Worm (Caenorhabditis elegans) whole organism, L2 larva: ENCODE results near the gene lgc-27.

Source experiments
- C34F6.9 ChIP-seq: fragments of 150-350 bp; optimal IDR thresholded peaks from 2 replicates; lab custom pipeline; 2014; ENCODE audit warnings: missing biosample characterization, missing genetic modification characterization
- F13H6.1 ChIP-seq: sonication (generic microtip); optimal IDR thresholded peaks from 2 replicates; lab custom pipeline; 2016; ENCODE audit warnings: missing genetic modification characterization, missing compliant biosample characterization
- R02D3.7 ChIP-seq: fragments of 150-350 bp; optimal IDR thresholded peaks from 2 replicates; lab custom pipeline; 2014; ENCODE audit warnings: missing biosample characterization, missing genetic modification characterization
- Y55F3AM.14 ChIP-seq: fragments of 200-800 bp; sonication (Bioruptor generic); optimal IDR thresholded peaks from 2 replicates; lab custom pipeline; 2018; ENCODE audit warnings: mild to moderate bottlenecking, missing genetic modification characterization, missing compliant biosample characterization
- ZK546.5 ChIP-seq: sonication (generic microtip); optimal IDR thresholded peaks from 2 replicates; lab custom pipeline; 2017; ENCODE audit warnings: missing biosample characterization, missing genetic modification characterization
- alr-1 ChIP-seq: fragments of 150-350 bp; optimal IDR thresholded peaks from 2 replicates; lab custom pipeline; 2014; ENCODE audit warnings: missing biosample characterization, missing genetic modification characterization
- ama-1 ChIP-seq: fragments of 150-350 bp; optimal IDR thresholded peaks from 2 replicates; lab custom pipeline; 2018; ENCODE audit warnings: inconsistent platforms
- blmp-1 ChIP-seq: sonication (generic microtip); optimal IDR thresholded peaks from 2 replicates; lab custom pipeline; 2017; ENCODE audit warnings: missing genetic modification characterization, mild to moderate bottlenecking, missing compliant biosample characterization, antibody characterized with exemption, moderate library complexity; ENCODE audit not compliant: insufficient read depth
- ceh-16 ChIP-seq: fragments of 150-350 bp; optimal IDR thresholded peaks from 2 replicates; lab custom pipeline; 2014; ENCODE audit warnings: missing biosample characterization, missing genetic modification characterization
- ceh-82 ChIP-seq: fragments of 150-350 bp; optimal IDR thresholded peaks from 2 replicates; lab custom pipeline; 2014; ENCODE audit warnings: missing biosample characterization, missing genetic modification characterization
- crh-2 ChIP-seq: sonication (generic microtip); optimal IDR thresholded peaks from 2 replicates; lab custom pipeline; 2017; ENCODE audit warnings: missing biosample characterization, missing genetic modification characterization
- egl-27 ChIP-seq: sonication (generic microtip); optimal IDR thresholded peaks from 3 replicates; lab custom pipeline; 2017; ENCODE audit warnings: missing biosample characterization, missing genetic modification reagents, missing genetic modification characterization
- elt-3 ChIP-seq: sonication (generic microtip); optimal IDR thresholded peaks from 2 replicates; lab custom pipeline; 2017; ENCODE audit warnings: missing biosample characterization, missing genetic modification characterization
- fos-1 ChIP-seq: fragments of 150-350 bp; optimal IDR thresholded peaks from 2 replicates; lab custom pipeline; 2014; ENCODE audit warnings: missing biosample characterization, missing genetic modification characterization
- gmeb-1 ChIP-seq: fragments of 150-350 bp; optimal IDR thresholded peaks from 2 replicates; lab custom pipeline; 2014; ENCODE audit warnings: missing biosample characterization, missing genetic modification characterization
- lin-11 ChIP-seq: fragments of 150-350 bp; sonication (generic microtip); optimal IDR thresholded peaks from 2 replicates; lab custom pipeline; 2014; ENCODE audit warnings: missing biosample characterization, missing genetic modification characterization, inconsistent platforms, mixed read lengths
- lsy-2 ChIP-seq, 2 experiments: fragments of 150-350 bp in 1 of 2; sonication (generic microtip) in 1 of 2; optimal IDR thresholded peaks; 2 replicates each; lab custom pipeline; 2014 to 2017; ENCODE audit warnings: missing biosample characterization in 2 of 2, missing genetic modification characterization in 2 of 2
- mab-5 ChIP-seq: fragments of 150-350 bp; optimal IDR thresholded peaks from 2 replicates; lab custom pipeline; 2014; ENCODE audit warnings: missing biosample characterization, missing genetic modification characterization
- mdl-1 ChIP-seq, 2 experiments: fragments of 150-350 bp in 1 of 2; sonication (generic microtip) in 1 of 2; optimal IDR thresholded peaks; 2 replicates each; lab custom pipeline; 2017; ENCODE audit warnings: missing biosample characterization in 2 of 2, missing genetic modification characterization in 2 of 2
- nhr-10 ChIP-seq: sonication (generic microtip); optimal IDR thresholded peaks from 2 replicates; lab custom pipeline; 2017; ENCODE audit warnings: missing biosample characterization, missing genetic modification characterization
- nhr-11 ChIP-seq: fragments of 150-350 bp; optimal IDR thresholded peaks from 2 replicates; lab custom pipeline; 2014; ENCODE audit warnings: missing biosample characterization, missing genetic modification characterization
- nhr-129 ChIP-seq: fragments of 150-350 bp; optimal IDR thresholded peaks from 2 replicates; lab custom pipeline; 2014; ENCODE audit warnings: missing biosample characterization, missing genetic modification characterization
- nhr-21 ChIP-seq: fragments of 150-350 bp; optimal IDR thresholded peaks from 2 replicates; lab custom pipeline; 2014; ENCODE audit warnings: missing biosample characterization, missing genetic modification characterization
- nhr-23 ChIP-seq: fragments of 150-350 bp; optimal IDR thresholded peaks from 2 replicates; lab custom pipeline; 2014; ENCODE audit warnings: missing biosample characterization, missing genetic modification reagents, missing genetic modification characterization
- nhr-25 ChIP-seq: fragments of 150-350 bp; sonication (generic microtip); optimal IDR thresholded peaks from 3 replicates; lab custom pipeline; 2014; ENCODE audit warnings: missing biosample characterization, missing genetic modification characterization
- nhr-77 ChIP-seq: fragments of 150-350 bp; optimal IDR thresholded peaks from 2 replicates; lab custom pipeline; 2014; ENCODE audit warnings: missing biosample characterization, missing genetic modification characterization
- sem-4 ChIP-seq: fragments of 150-350 bp; optimal IDR thresholded peaks from 2 replicates; lab custom pipeline; 2014; ENCODE audit warnings: missing biosample characterization, missing genetic modification reagents, missing genetic modification characterization
- skn-1 ChIP-seq: sonication (generic microtip); optimal IDR thresholded peaks from 2 replicates; lab custom pipeline; 2017; ENCODE audit warnings: missing biosample characterization, missing genetic modification characterization
- sma-3 ChIP-seq: sonication (generic microtip); optimal IDR thresholded peaks from 2 replicates; lab custom pipeline; 2016; ENCODE audit warnings: missing genetic modification reagents, missing genetic modification characterization, missing compliant biosample characterization
- snpc-4 ChIP-seq: fragments of 150-350 bp; optimal IDR thresholded peaks from 2 replicates; lab custom pipeline; 2014; ENCODE audit warnings: missing biosample characterization, missing genetic modification characterization
- unc-39 ChIP-seq: fragments of 150-350 bp; optimal IDR thresholded peaks from 2 replicates; lab custom pipeline; 2014; ENCODE audit warnings: missing biosample characterization, missing genetic modification characterization
- unc-55 ChIP-seq: fragments of 150-350 bp; sonication (generic microtip); optimal IDR thresholded peaks from 3 replicates; lab custom pipeline; 2014; ENCODE audit warnings: missing biosample characterization, missing genetic modification reagents, missing genetic modification characterization
- zag-1 ChIP-seq: fragments of 150-350 bp; optimal IDR thresholded peaks from 2 replicates; lab custom pipeline; 2014; ENCODE audit warnings: missing biosample characterization, missing genetic modification characterization
- ztf-1 ChIP-seq: fragments of 200-800 bp; sonication (Bioruptor generic); conservative IDR thresholded peaks from 2 replicates; pipeline ENCODE4 v1.3.6; 2022; ENCODE audit warnings: missing genetic modification characterization, missing compliant biosample characterization
- ztf-11 ChIP-seq: sonication (generic microtip); optimal IDR thresholded peaks from 2 replicates; lab custom pipeline; 2017; ENCODE audit warnings: missing biosample characterization, missing genetic modification characterization

lgc-27 gene

DNA sequence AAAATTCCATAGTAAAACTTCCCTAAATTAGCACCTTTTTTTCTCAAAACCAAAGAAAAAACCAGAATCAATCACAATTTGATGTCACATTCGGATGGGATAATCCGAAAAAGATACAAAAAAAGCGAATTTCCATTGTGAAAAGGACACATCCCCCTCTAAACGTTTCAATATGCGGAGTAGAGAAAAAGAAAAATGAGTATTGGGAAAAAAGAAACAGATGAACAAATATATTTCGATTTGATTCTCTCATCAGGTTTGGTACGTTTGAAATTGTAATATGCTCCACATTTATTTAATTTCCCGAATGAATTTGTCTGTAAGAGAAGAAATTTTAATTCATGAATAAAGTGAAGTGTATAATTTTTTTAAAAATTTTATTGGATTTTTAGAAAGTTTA lies 9.4 kb downstream of the lgc-27 start:
- TF ChIP-seq nhr-21 (no peak), gmeb-1 (no peak)

DNA sequence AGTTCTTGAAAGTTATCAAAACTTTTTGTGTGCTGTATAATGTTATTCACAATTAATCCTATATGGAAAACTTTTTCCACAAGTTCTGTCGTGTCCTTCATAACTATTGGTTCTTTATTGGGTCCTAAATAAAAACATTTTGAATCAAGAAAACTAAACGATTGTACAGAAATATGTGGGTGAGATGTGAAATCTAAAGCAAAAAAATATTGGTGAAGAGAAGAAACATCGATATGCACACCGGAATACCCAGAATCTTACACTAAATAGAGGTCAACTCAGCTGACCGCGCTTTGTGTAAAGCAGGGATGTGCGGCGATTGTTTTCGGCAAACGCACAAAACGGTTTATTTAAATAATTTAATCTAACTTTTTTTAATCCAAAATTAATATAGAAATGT lies 12.4 kb downstream of the lgc-27 start, which contains the start of gene T05A7.13:
T05A7.13 (minus strand) TSS at position 101 of the 400 bp plus-strand sequence.
- TF ChIP-seq Y55F3AM.14 (GFP tag; lab: Kevin White, UChicago), result no peak
- no peak for TF ChIP-seq nhr-23 (tag; lab: Kevin White, UChicago)
- no peak for TF ChIP-seq C34F6.9
- TF ChIP-seq nhr-25 (tag; lab: Kevin White, UChicago), result no peak

DNA sequence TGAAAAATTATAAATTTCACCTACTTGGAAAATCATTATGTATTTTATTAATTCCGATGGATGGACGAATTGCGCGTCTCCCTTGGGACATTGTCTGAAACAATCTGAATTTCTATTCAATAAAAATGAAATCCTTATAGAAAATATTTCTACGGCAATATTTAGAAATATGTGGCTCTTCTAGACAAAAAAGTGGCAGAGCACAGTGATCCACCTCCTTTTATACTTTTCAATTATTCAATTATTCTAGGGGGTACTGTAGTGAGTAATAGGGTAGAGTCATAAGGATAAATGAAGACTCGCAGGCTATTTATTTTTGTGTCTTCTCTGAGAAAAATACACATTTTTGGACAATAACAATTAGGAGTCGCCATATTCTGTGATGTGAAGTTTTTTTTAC lies 14.3 kb downstream of the lgc-27 start, which contains the start of gene T05A7.12:
T05A7.12 (minus strand) TSS at position 101 of the 400 bp plus-strand sequence.
- TF ChIP-seq blmp-1 (no peak), ceh-16 (tag; lab: Kevin White, UChicago) (no peak), egl-27 (no peak)

DNA sequence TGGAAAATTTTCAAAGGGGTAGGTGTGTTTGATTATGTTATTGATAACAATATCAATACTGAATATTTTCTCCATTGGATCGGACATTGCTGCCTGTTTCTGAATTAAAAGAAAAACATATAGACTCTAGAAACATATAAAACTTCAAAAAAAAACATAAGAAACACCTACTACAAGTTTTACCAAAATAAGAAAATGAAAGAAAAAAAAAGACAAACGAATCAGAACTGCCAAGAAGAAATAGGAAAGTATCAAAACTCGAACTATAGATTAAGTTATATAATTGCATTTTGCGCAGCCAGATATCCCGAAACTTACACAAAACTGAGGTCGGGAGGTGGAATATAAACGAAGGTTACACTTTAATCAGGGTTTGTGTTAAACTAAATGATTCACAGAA lies 16.5 kb downstream of the lgc-27 start, which contains the start of gene T05A7.11:
T05A7.11 (minus strand) TSS at position 101 of the 400 bp plus-strand sequence.
- TF ChIP-seq alr-1 (tag; lab: Kevin White, UChicago), result no peak

DNA sequence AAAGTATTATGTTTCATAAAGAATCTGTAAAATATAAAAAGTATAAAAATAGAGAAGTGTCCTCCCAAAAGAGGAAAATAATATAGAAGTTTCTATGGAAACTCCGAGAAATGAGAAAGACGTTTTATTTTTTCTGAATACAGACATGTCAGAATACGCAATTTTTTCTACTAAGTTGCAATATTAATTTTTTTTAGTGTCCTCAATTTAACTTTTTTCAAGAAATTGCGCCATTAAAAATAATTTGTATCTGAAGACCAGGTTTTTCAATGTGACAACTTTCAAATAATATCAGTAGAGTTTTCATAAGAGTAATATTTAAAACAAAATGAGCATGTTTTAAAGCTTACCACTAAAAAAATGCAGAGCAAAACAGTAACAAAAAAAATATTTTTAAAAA lies 18.7 kb downstream of the lgc-27 start, which contains the start of gene fut-5:
fut-5 (minus strand) TSS at position 101 of the 400 bp plus-strand sequence.
- TF ChIP-seq mdl-1 (tag; optimal IDR thresholded peaks at IDR 0.05; lab: Kevin White, UChicago) (no peak), ztf-1 (GFP tag; lab: Robert Waterston, UW) (no peak), unc-55 (GFP tag; lab: Kevin White, UChicago) (no peak), snpc-4 (no peak), fos-1 (tag; lab: Kevin White, UChicago) (no peak), Y55F3AM.14 (GFP tag; lab: Kevin White, UChicago) (no peak), nhr-77 (tag; lab: Kevin White, UChicago) (no peak), lin-11 (tag; lab: Kevin White, UChicago) (no peak), ztf-11 (no peak), F13H6.1 (tag; lab: Kevin White, UChicago) (no peak), sem-4 (tag; lab: Kevin White, UChicago) (no peak), ama-1 (no peak), zag-1 (no peak), nhr-11 (tag; lab: Kevin White, UChicago) (no peak), ceh-82 (tag; lab: Kevin White, UChicago) (no peak), elt-3 (tag; lab: Kevin White, UChicago) (no peak), gmeb-1 (no peak), sma-3 (GFP tag; lab: Kevin White, UChicago) (no peak), nhr-129 (tag; lab: Kevin White, UChicago) (no peak), crh-2 (tag; lab: Kevin White, UChicago) (no peak)
- TF ChIP-seq, all 48 proteins: peak for 0

DNA sequence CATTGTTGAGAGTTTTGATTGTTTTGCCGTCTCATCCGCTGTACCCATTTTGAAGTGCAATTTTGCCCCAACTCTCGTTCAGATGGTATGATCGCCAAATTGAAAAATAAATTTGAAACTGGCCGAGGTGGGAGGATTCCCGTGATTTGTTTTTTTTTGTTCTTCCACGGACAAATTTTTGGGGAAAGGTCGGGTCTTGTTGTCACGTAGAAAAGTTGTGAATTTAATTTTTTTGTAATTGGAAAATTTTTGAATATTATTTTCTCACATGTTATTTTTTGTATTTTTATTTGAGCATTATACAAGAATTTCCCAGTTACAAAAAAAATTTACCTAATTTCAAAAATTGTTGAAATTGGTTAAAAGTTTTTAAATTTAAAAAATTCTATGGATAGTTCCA lies 22.8 kb downstream of the lgc-27 start, which contains the start of gene T05A7.6:
T05A7.6 (minus strand) TSS at position 101 of the 400 bp plus-strand sequence.
- TF ChIP-seq nhr-10 (tag; lab: Kevin White, UChicago) (no peak), R02D3.7 (tag; lab: Kevin White, UChicago) (no peak), nhr-21 (no peak), skn-1 (tag; lab: Kevin White, UChicago) (no peak), mdl-1 (tag; optimal IDR thresholded peaks at IDR 0.05; lab: Kevin White, UChicago) (no peak), elt-3 (tag; lab: Kevin White, UChicago) (no peak), lsy-2 (tag; optimal IDR thresholded peaks at IDR 0.05; lab: Kevin White, UChicago) (no peak), unc-39 (tag; lab: Kevin White, UChicago) (no peak), gmeb-1 (no peak), mab-5 (tag; lab: Kevin White, UChicago) (no peak), ZK546.5 (tag; lab: Kevin White, UChicago) (no peak)
